Worm (Caenorhabditis elegans) whole organism, mixed stage, embryonic: ENCODE data around the gene spig-5.

Source experiments
- M03D4.4 ChIP-seq: sonication (generic microtip); optimal IDR thresholded peaks from 2 replicates; lab custom pipeline; 2017; ENCODE audit warnings: mild to moderate bottlenecking, missing genetic modification characterization, missing compliant biosample characterization
- elt-3 ChIP-seq: fragments of 150-350 bp; optimal IDR thresholded peaks from 2 replicates; lab custom pipeline; 2014; ENCODE audit warnings: missing biosample characterization, missing genetic modification characterization
- mls-2 ChIP-seq: sonication (generic microtip); optimal IDR thresholded peaks from 2 replicates; lab custom pipeline; 2016; ENCODE audit warnings: mild to moderate bottlenecking, missing genetic modification characterization, moderate library complexity, missing compliant biosample characterization
- nhr-28 ChIP-seq: fragments of 150-350 bp; optimal IDR thresholded peaks from 2 replicates; lab custom pipeline; 2014; ENCODE audit warnings: missing biosample characterization, missing genetic modification characterization
- unc-62 ChIP-seq: fragments of 150-350 bp; optimal IDR thresholded peaks from 2 replicates; lab custom pipeline; 2014; ENCODE audit warnings: missing biosample characterization, missing genetic modification reagents, missing genetic modification characterization

DNA sequence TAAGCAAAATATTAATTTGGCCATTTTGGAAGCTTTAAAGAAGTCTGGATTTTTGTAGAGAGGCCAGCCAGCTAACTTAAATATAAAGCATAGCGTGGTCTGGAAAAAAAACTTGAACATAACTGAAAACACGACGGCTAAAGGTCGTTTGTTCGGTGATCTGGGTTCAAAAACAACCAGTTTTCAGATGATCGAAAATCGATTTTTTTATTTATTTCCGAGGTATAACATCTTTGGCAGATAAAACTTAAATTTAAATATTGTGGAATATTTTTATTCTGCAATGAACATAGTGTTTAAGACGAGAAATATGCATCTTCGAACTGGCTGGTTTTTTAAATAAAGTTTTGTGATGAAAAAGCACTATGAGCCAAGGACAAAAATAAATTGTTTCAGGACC, 39.6 kb upstream of the spig-5 start, which contains the start of gene F40G12.4:
- TF ChIP-seq elt-3 (tag; lab: Kevin White, UChicago): no peak
- no peak for TF ChIP-seq mls-2
- TF ChIP-seq nhr-28: no peak
- TF ChIP-seq M03D4.4: no peak
- TF ChIP-seq unc-62 (GFP tag; lab: Kevin White, UChicago): no peak
